Fruit fly (Drosophila melanogaster): ENCODE results near the gene Rph.

Rph gene

dm6 chrX:10802457-10803378 lies 45.3 kb upstream of the Rph start (continued):
- TF ChIP-seq MTF-1 (GFP tag; optimal IDR thresholded peaks at IDR 0.05; ENCODE audit: borderline replicate concordance), result no peak
- TF ChIP-seq slou (GFP tag; optimal IDR thresholded peaks at IDR 0.05), result no peak
- TF ChIP-seq CG1603 (tag; optimal IDR thresholded peaks at IDR 0.05), result no peak
- TF ChIP-seq Doc2 (GFP tag; IDR thresholded peaks at IDR 0.05), result no peak
- TF ChIP-seq nau (GFP tag; optimal IDR thresholded peaks at IDR 0.05), result no peak
- TF ChIP-seq CG13123 (GFP tag; optimal IDR thresholded peaks at IDR 0.05), result no peak
- TF ChIP-seq CG10654 (GFP tag; optimal IDR thresholded peaks at IDR 0.05), result no peak
- no peak for TF ChIP-seq pan (optimal IDR thresholded peaks at IDR 0.05)
- TF ChIP-seq pan (GFP tag; optimal IDR thresholded peaks at IDR 0.05 in 1 of 2, IDR thresholded peaks at IDR 0.05 in 1 of 2), result peak in 1 of 2 experiments; percentile 62
- no peak for TF ChIP-seq CG14965 (GFP tag; optimal IDR thresholded peaks at IDR 0.05; ENCODE audit: borderline replicate concordance)
- no peak for TF ChIP-seq fd64A (GFP tag; optimal IDR thresholded peaks at IDR 0.05)
- TF ChIP-seq CG7745 (tag; optimal IDR thresholded peaks at IDR 0.05), result no peak
- no peak for TF ChIP-seq HLH54F (GFP tag; optimal IDR thresholded peaks at IDR 0.05)
- TF ChIP-seq CG10267 (tag; optimal IDR thresholded peaks at IDR 0.05), result peak; percentile 69
- peak; percentile 83 for TF ChIP-seq Sox102F (GFP tag; optimal IDR thresholded peaks at IDR 0.05)
- peak in 1 of 2 experiments; percentile 66 for TF ChIP-seq Eip74EF (GFP tag; optimal IDR thresholded peaks at IDR 0.05)
- peak; percentile 80 for TF ChIP-seq cg (GFP tag; optimal IDR thresholded peaks at IDR 0.05)
- TF ChIP-seq pros (GFP tag; optimal IDR thresholded peaks at IDR 0.05), result no peak
- no peak for TF ChIP-seq CG1647 (GFP tag; optimal IDR thresholded peaks at IDR 0.05)
- no peak for TF ChIP-seq pnt (GFP tag; optimal IDR thresholded peaks at IDR 0.05)
- peak; percentile 75 for TF ChIP-seq row (GFP tag; IDR thresholded peaks at IDR 0.05)
- TF ChIP-seq klu (GFP tag; IDR thresholded peaks at IDR 0.05), result no peak; the same call in 1 of the 2 replicates
- TF ChIP-seq Scr (GFP tag; IDR thresholded peaks at IDR 0.05; ENCODE audit: partially characterized antibody), result no peak
- TF ChIP-seq CG8944 (GFP tag; optimal IDR thresholded peaks at IDR 0.05), result no peak
- no peak for TF ChIP-seq ftz-f1 (GFP tag; optimal IDR thresholded peaks at IDR 0.05)
- peak; percentile 3 for TF ChIP-seq Six4 (GFP tag; optimal IDR thresholded peaks at IDR 0.05)
- no peak for TF ChIP-seq trh (GFP tag; optimal IDR thresholded peaks at IDR 0.05)
- TF ChIP-seq vvl (GFP tag; IDR thresholded peaks at IDR 0.05), result no peak; the same call in none of the 2 replicates
- TF ChIP-seq Bdp1 (GFP tag; optimal IDR thresholded peaks at IDR 0.05), result no peak
- no peak for TF ChIP-seq eyg (GFP tag; optimal IDR thresholded peaks at IDR 0.05)
- peak; percentile 20 for TF ChIP-seq Med (GFP tag)
- TF ChIP-seq CG13424 (tag; optimal IDR thresholded peaks at IDR 0.05), result peak; percentile 79
- no peak for TF ChIP-seq Max (GFP tag; optimal IDR thresholded peaks at IDR 0.05)
- peak; percentile 63 for TF ChIP-seq CG2875 (GFP tag; optimal IDR thresholded peaks at IDR 0.05)
- peak; percentile 46 for TF ChIP-seq Dek (tag; optimal IDR thresholded peaks at IDR 0.05)
- TF ChIP-seq CG12104 (GFP tag; optimal IDR thresholded peaks at IDR 0.05), result no peak
- TF ChIP-seq jing (GFP tag; optimal IDR thresholded peaks at IDR 0.05), result no peak
- no peak for TF ChIP-seq Usf (GFP tag; optimal IDR thresholded peaks at IDR 0.05)
- no peak for TF ChIP-seq disco-r (GFP tag; optimal IDR thresholded peaks at IDR 0.05)
- TF ChIP-seq CG3847 (GFP tag; IDR thresholded peaks at IDR 0.05), result 0 out of 2 replicates have a peak, but pooled peaks have one; percentile 29
- no peak for TF ChIP-seq Sry-β (GFP tag; optimal IDR thresholded peaks at IDR 0.05)
- no peak for TF ChIP-seq CG7928 (GFP tag; optimal IDR thresholded peaks at IDR 0.05)
- peak; percentile 15 for TF ChIP-seq B-H2 (GFP tag; optimal IDR thresholded peaks at IDR 0.05)
- no peak for TF ChIP-seq CG11085 (GFP tag; IDR thresholded peaks at IDR 0.05)
- no peak for TF ChIP-seq C15 (GFP tag; IDR thresholded peaks at IDR 0.05)
- no peak for TF ChIP-seq CG34422 (GFP tag; IDR thresholded peaks at IDR 0.05)
- no peak for TF ChIP-seq Atf6 (GFP tag; IDR thresholded peaks at IDR 0.05)
- TF ChIP-seq psq (GFP tag; optimal IDR thresholded peaks at IDR 0.05), result no peak
- TF ChIP-seq B-H1 (GFP tag; IDR thresholded peaks at IDR 0.05), result peak; percentile 27; the same call in 1 of the 3 replicates
- TF ChIP-seq CTCF (GFP tag; optimal IDR thresholded peaks at IDR 0.05), result peak; percentile 9

Measured in whole organism, embryonic.